Fruit fly (Drosophila melanogaster) whole organism, embryonic: Measurements from ENCODE around the gene CG5986.

Experiments used
- ATbp ChIP-seq: fragments of 200-800 bp; sonication (Bioruptor generic); optimal IDR thresholded peaks from 2 replicates; lab custom pipeline; 2017; ENCODE audit warnings: missing biosample characterization, mild to moderate bottlenecking, missing genetic modification characterization, missing genetic modification reagents
- BtbVII ChIP-seq: fragments of 200-800 bp; sonication (Bioruptor generic); optimal IDR thresholded peaks from 3 replicates; lab custom pipeline; 2017; ENCODE audit warnings: missing biosample characterization, mild to moderate bottlenecking, missing genetic modification characterization
- CG12659 ChIP-seq: fragments of 200-800 bp; sonication (Bioruptor generic); optimal IDR thresholded peaks from 3 replicates; lab custom pipeline; 2017; ENCODE audit warnings: mild to moderate bottlenecking, missing biosample characterization, missing genetic modification reagents, missing genetic modification characterization
- CG12769 ChIP-seq: fragments of 200-800 bp; sonication (Bioruptor generic); optimal IDR thresholded peaks from 2 replicates; lab custom pipeline; 2019; ENCODE audit warnings: missing biosample characterization, mild to moderate bottlenecking, missing genetic modification characterization, moderate library complexity
- CG13424 ChIP-seq: fragments of 200-800 bp; sonication (Bioruptor generic); optimal IDR thresholded peaks from 2 replicates; lab custom pipeline; 2019; ENCODE audit warnings: missing biosample characterization, mild to moderate bottlenecking, missing genetic modification characterization, moderate library complexity
- CG14014 ChIP-seq: fragments of 200-800 bp; sonication (Bioruptor generic); IDR thresholded peaks from 2 replicates; pipeline ENCODE4 v1.3.6; 2022; ENCODE audit warnings: missing biosample characterization, missing genetic modification characterization
- CG14965 ChIP-seq: fragments of 200-800 bp; sonication (Bioruptor generic); optimal IDR thresholded peaks from 2 replicates; lab custom pipeline; 2016; ENCODE audit warnings: missing biosample characterization, missing genetic modification characterization, borderline replicate concordance
- CG15011 ChIP-seq: fragments of 200-800 bp; sonication (Bioruptor generic); optimal IDR thresholded peaks from 3 replicates; lab custom pipeline; 2018; ENCODE audit warnings: missing biosample characterization, mild to moderate bottlenecking, missing genetic modification characterization
- CG15269 ChIP-seq: fragments of 200-800 bp; sonication (Bioruptor generic); optimal IDR thresholded peaks from 2 replicates; lab custom pipeline; 2018; ENCODE audit warnings: missing biosample characterization, mild to moderate bottlenecking, missing genetic modification characterization, moderate library complexity
- CG1603 ChIP-seq: fragments of 200-800 bp; sonication (Bioruptor generic); optimal IDR thresholded peaks from 2 replicates; lab custom pipeline; 2019; ENCODE audit warnings: missing biosample characterization, mild to moderate bottlenecking, missing genetic modification characterization, moderate library complexity
- CG17361 ChIP-seq: fragments of 200-800 bp; sonication (Bioruptor generic); IDR thresholded peaks from 3 replicates; pipeline ENCODE4 v1.3.6; 2022; ENCODE audit warnings: missing biosample characterization, missing genetic modification characterization
- CG17829 ChIP-seq: fragments of 200-800 bp; optimal IDR thresholded peaks from 2 replicates; lab custom pipeline; 2019; ENCODE audit warnings: missing biosample characterization, mild to moderate bottlenecking, missing genetic modification characterization, moderate library complexity
- CG18599 ChIP-seq: fragments of 200-800 bp; sonication (Bioruptor generic); optimal IDR thresholded peaks from 3 replicates; lab custom pipeline; 2017; ENCODE audit warnings: missing biosample characterization, missing genetic modification characterization, mild to moderate bottlenecking, moderate library complexity, missing genetic modification reagents
- CG2120 ChIP-seq: fragments of 200-800 bp; sonication (Bioruptor generic); optimal IDR thresholded peaks from 3 replicates; lab custom pipeline; 2016; ENCODE audit warnings: missing biosample characterization, missing genetic modification characterization
- CG2678 ChIP-seq: fragments of 200-800 bp; sonication (Bioruptor generic); optimal IDR thresholded peaks from 3 replicates; lab custom pipeline; 2019; ENCODE audit warnings: missing biosample characterization, mild to moderate bottlenecking, missing genetic modification characterization, moderate library complexity
- CG33557 ChIP-seq: fragments of 200-800 bp; sonication (Bioruptor generic); optimal IDR thresholded peaks from 2 replicates; lab custom pipeline; 2019; ENCODE audit warnings: missing biosample characterization, mild to moderate bottlenecking, missing genetic modification characterization, moderate library complexity
- CG34376 ChIP-seq: fragments of 200-800 bp; sonication (Bioruptor generic); optimal IDR thresholded peaks from 2 replicates; lab custom pipeline; 2018; ENCODE audit warnings: missing biosample characterization, mild to moderate bottlenecking, missing genetic modification characterization
- CG9215 ChIP-seq: fragments of 200-800 bp; sonication (Bioruptor generic); IDR thresholded peaks from 2 replicates; pipeline ENCODE4 v1.3.6; 2022; ENCODE audit warnings: missing biosample characterization, missing genetic modification characterization
- Dek ChIP-seq: fragments of 200-800 bp; sonication (Bioruptor generic); optimal IDR thresholded peaks from 3 replicates; lab custom pipeline; 2019; ENCODE audit warnings: missing biosample characterization, mild to moderate bottlenecking, missing genetic modification characterization, moderate library complexity
- Dll ChIP-seq: fragments of 200-800 bp; sonication (Bioruptor generic); IDR thresholded peaks from 4 replicates; pipeline ENCODE4 v1.3.6; 2022; ENCODE audit warnings: missing biosample characterization, missing genetic modification characterization; ENCODE audit not compliant: partially characterized antibody
- Dref ChIP-seq: fragments of 200-800 bp; sonication (Bioruptor generic); IDR thresholded peaks from 2 replicates; pipeline ENCODE4 v1.3.6; 2022; ENCODE audit warnings: missing biosample characterization, missing genetic modification characterization
- Eip74EF ChIP-seq, 2 experiments: fragments of 200-800 bp in 1 of 2; fragments of >200 bp in 1 of 2; sonication (Bioruptor generic) in 1 of 2; optimal IDR thresholded peaks; 2 replicates each; lab custom pipeline; 2017 to 2019; ENCODE audit warnings: missing biosample characterization in 2 of 2, missing genetic modification characterization in 2 of 2, mild to moderate bottlenecking in 1 of 2, moderate library complexity in 1 of 2
- Ets65A ChIP-seq: fragments of 200-800 bp; sonication (Bioruptor generic); peaks from one replicate; lab custom pipeline; 2016; ENCODE audit warnings: missing biosample characterization, missing genetic modification characterization
- Hmr ChIP-seq: fragments of 200-800 bp; sonication (Bioruptor generic); optimal IDR thresholded peaks from 3 replicates; lab custom pipeline; 2017; ENCODE audit warnings: mild to moderate bottlenecking, missing biosample characterization, missing genetic modification reagents, missing genetic modification characterization
- Mrtf ChIP-seq: fragments of 200-800 bp; sonication (Bioruptor generic); IDR thresholded peaks from 3 replicates; pipeline ENCODE4 v1.3.6; 2022; ENCODE audit warnings: missing biosample characterization, missing genetic modification characterization
- Opbp ChIP-seq: fragments of 200-800 bp; sonication (Bioruptor generic); IDR thresholded peaks from 3 replicates; pipeline ENCODE4 v1.3.6; 2022; ENCODE audit warnings: missing biosample characterization, missing genetic modification characterization; ENCODE audit not compliant: partially characterized antibody
- Ravus ChIP-seq: fragments of 200-800 bp; sonication (Bioruptor generic); IDR thresholded peaks from 2 replicates; pipeline ENCODE4 v1.3.6; 2022; ENCODE audit warnings: missing biosample characterization, missing genetic modification characterization
- Sry-β ChIP-seq: fragments of 200-800 bp; sonication (Bioruptor generic); optimal IDR thresholded peaks from 2 replicates; lab custom pipeline; 2018; ENCODE audit warnings: missing biosample characterization, mild to moderate bottlenecking, missing genetic modification characterization, moderate library complexity
- Stat92E ChIP-seq, 3 experiments: fragments of >200 bp in 2 of 3; fragments of 200-800 bp in 1 of 3; sonication (Bioruptor generic) in 1 of 3; optimal IDR thresholded peaks; 2 replicates each; lab custom pipeline; 2017 to 2019; ENCODE audit warnings: missing biosample characterization in 3 of 3, missing genetic modification characterization in 3 of 3, mild to moderate bottlenecking in 1 of 3, moderate library complexity in 1 of 3
- al ChIP-seq: fragments of 200-800 bp; sonication (Bioruptor generic); IDR thresholded peaks from 2 replicates; pipeline ENCODE4 v1.3.6; 2022; ENCODE audit warnings: missing biosample characterization, missing genetic modification characterization
- amos ChIP-seq: fragments of 200-800 bp; sonication (Bioruptor generic); IDR thresholded peaks from 2 replicates; pipeline ENCODE4 v1.3.6; 2022; ENCODE audit warnings: missing biosample characterization, missing genetic modification characterization; ENCODE audit not compliant: partially characterized antibody
- dimm ChIP-seq: fragments of 200-800 bp; sonication (Bioruptor generic); IDR thresholded peaks from 2 replicates; pipeline ENCODE4 v1.3.6; 2022; ENCODE audit warnings: missing biosample characterization, missing genetic modification characterization
- dysf ChIP-seq: fragments of 200-800 bp; sonication (Bioruptor generic); IDR thresholded peaks from 3 replicates; pipeline ENCODE4 v1.3.6; 2022; ENCODE audit warnings: missing biosample characterization, missing genetic modification characterization
- gfzf ChIP-seq: fragments of 200-800 bp; sonication (Bioruptor generic); optimal IDR thresholded peaks from 2 replicates; lab custom pipeline; 2016; ENCODE audit warnings: missing biosample characterization, mild to moderate bottlenecking, missing genetic modification characterization, moderate library complexity
- gro ChIP-seq: fragments of 200-800 bp; sonication (Bioruptor generic); optimal IDR thresholded peaks from 2 replicates; lab custom pipeline; 2016; ENCODE audit warnings: missing biosample characterization, missing genetic modification characterization
- hb ChIP-seq: fragments of 200-800 bp; sonication (Bioruptor generic); IDR thresholded peaks from 3 replicates; pipeline ENCODE4 v1.3.6; 2022; ENCODE audit warnings: missing biosample characterization, missing genetic modification characterization; ENCODE audit not compliant: partially characterized antibody
- knrl ChIP-seq: fragments of 200-800 bp; sonication (Bioruptor generic); IDR thresholded peaks from 3 replicates; pipeline ENCODE4 v1.3.6; 2022; ENCODE audit warnings: missing biosample characterization, missing genetic modification characterization; ENCODE audit not compliant: partially characterized antibody
- lmd ChIP-seq: fragments of 200-800 bp; sonication (Bioruptor generic); IDR thresholded peaks from 2 replicates; pipeline ENCODE4 v1.3.6; 2022; ENCODE audit warnings: missing biosample characterization, missing genetic modification characterization
- luna ChIP-seq: fragments of 200-800 bp; sonication (Bioruptor generic); optimal IDR thresholded peaks from 2 replicates; lab custom pipeline; 2016; ENCODE audit warnings: missing biosample characterization, missing genetic modification characterization
- odd ChIP-seq: fragments of 200-800 bp; sonication (Bioruptor generic); optimal IDR thresholded peaks from 2 replicates; lab custom pipeline; 2017; ENCODE audit warnings: missing biosample characterization, mild to moderate bottlenecking, missing genetic modification characterization
- onecut ChIP-seq: fragments of 200-800 bp; sonication (Bioruptor generic); IDR thresholded peaks from 2 replicates; pipeline ENCODE4 v1.3.6; 2022; ENCODE audit warnings: missing biosample characterization, missing genetic modification characterization
- scrt ChIP-seq: fragments of 200-800 bp; sonication (Bioruptor generic); optimal IDR thresholded peaks from 2 replicates; lab custom pipeline; 2018; ENCODE audit warnings: missing biosample characterization, mild to moderate bottlenecking, missing genetic modification characterization, moderate library complexity
- sens ChIP-seq: fragments of 200-800 bp; sonication (Bioruptor generic); peaks from one replicate; lab custom pipeline; 2016; ENCODE audit warnings: missing biosample characterization, missing genetic modification characterization
- sima ChIP-seq: fragments of 200-800 bp; sonication (Bioruptor generic); optimal IDR thresholded peaks from 2 replicates; lab custom pipeline; 2016; ENCODE audit warnings: missing biosample characterization, missing genetic modification characterization
- slbo ChIP-seq: fragments of 200-800 bp; sonication (Bioruptor generic); IDR thresholded peaks from 2 replicates; pipeline ENCODE4 v1.3.6; 2022; ENCODE audit warnings: missing biosample characterization, missing genetic modification characterization
- stc ChIP-seq: fragments of 200-800 bp; sonication (Bioruptor generic); IDR thresholded peaks from 2 replicates; pipeline ENCODE4 v1.3.6; 2022; ENCODE audit warnings: missing biosample characterization, missing genetic modification characterization
- vfl ChIP-seq: fragments of 200-800 bp; sonication (Bioruptor generic); optimal IDR thresholded peaks from 2 replicates; lab custom pipeline; 2016; ENCODE audit warnings: missing biosample characterization, missing genetic modification characterization
- vvl ChIP-seq: fragments of 200-800 bp; sonication (Bioruptor generic); IDR thresholded peaks from 2 replicates; pipeline ENCODE4 v1.3.6; 2022; ENCODE audit warnings: missing biosample characterization, missing genetic modification characterization

CG5986 gene

DNA sequence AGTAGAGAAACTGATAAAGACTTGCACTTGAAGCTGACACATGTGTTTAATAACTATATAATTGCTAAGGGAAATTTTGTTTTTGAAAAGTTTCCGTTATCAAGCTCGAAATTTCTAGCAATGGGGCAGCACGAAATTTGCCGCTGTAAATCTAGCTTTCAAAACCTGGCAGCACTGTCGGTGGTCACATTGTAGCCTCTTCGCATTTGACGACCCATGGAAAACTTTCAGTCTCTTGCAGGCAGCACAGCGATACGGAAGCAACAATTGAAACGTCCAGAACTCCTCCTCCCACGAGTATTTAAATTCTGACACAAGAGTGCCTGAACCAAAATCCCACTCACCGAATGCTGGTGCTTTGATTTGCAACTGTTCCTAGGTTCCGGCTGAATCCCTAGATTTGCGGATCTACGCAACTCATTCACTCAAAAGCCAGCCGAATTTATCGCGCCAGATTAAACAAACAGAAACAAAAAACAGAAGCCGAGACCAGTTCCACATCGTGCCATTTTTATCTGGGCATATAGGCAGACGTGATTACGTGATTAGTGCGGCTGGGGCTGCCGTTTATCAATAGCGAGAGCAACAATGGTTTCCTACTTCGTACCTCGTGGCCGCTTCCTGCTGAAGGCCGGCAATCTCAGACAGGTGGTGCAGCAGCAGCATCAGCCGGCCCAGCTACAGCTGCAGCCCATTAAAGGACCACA lies 4.0 kb downstream of the CG5986 start (continued):
- TF ChIP-seq CG18599 (GFP tag; lab: Kevin White, UChicago) (no peak), vfl (no peak), lmd (GFP tag; lab: Robert Waterston, UW) (peak; percentile 33; the same call in 1 of the 2 replicates), Hmr (GFP tag; lab: Kevin White, UChicago) (no peak), slbo (peak; percentile 53), knrl (GFP tag; lab: Robert Waterston, UW) (no peak), CG12769 (peak; percentile 69), CG34376 (GFP tag; lab: Kevin White, UChicago) (peak; percentile 73), sima (GFP tag; lab: Kevin White, UChicago) (no peak), dysf (GFP tag; lab: Robert Waterston, UW) (peak; percentile 42; the same call in 1 of the 3 replicates), Opbp (GFP tag; lab: Robert Waterston, UW) (no peak), onecut (GFP tag; lab: Robert Waterston, UW) (no peak), Ets65A (peak; percentile 54), Eip74EF (GFP tag; optimal IDR thresholded peaks at IDR 0.05; lab: Kevin White, UChicago) (peak in 1 of 2 experiments; percentile 40), CG14965 (GFP tag; lab: Kevin White, UChicago) (no peak), CG2120 (GFP tag; lab: Kevin White, UChicago) (peak; percentile 26), CG33557 (no peak), CG2678 (tag; lab: Kevin White, UChicago) (peak; percentile 2), CG15011 (no peak), Mrtf (GFP tag; lab: Robert Waterston, UW) (0 out of 3 replicates have a peak, but pooled peaks have one; percentile 4), stc (GFP tag; lab: Robert Waterston, UW) (0 out of 2 replicates have a peak, but pooled peaks have one; percentile 19), Dll (0 out of 4 replicates have a peak, but pooled peaks have one; percentile 26), scrt (GFP tag; lab: Kevin White, UChicago) (peak; percentile 1), CG17829 (tag; lab: Kevin White, UChicago) (peak; percentile 26), CG12659 (GFP tag; lab: Kevin White, UChicago) (peak; percentile 3), Dref (GFP tag; lab: Robert Waterston, UW) (no peak), CG9215 (GFP tag; lab: Robert Waterston, UW) (no peak), Dek (no peak), Sry-β (GFP tag; lab: Kevin White, UChicago) (peak; percentile 83), amos (peak; percentile 11; the same call in 1 of the 2 replicates), CG1603 (peak; percentile 17), gro (peak; percentile 9), CG13424 (tag; lab: Kevin White, UChicago) (no peak), sens (GFP tag; lab: Kevin White, UChicago) (peak; percentile 61), vvl (GFP tag; lab: Robert Waterston, UW) (peak; percentile 29), CG14014 (GFP tag; lab: Robert Waterston, UW) (peak; percentile 30; the same call in 1 of the 2 replicates), CG15269 (tag; lab: Kevin White, UChicago) (no peak), Ravus (GFP tag; lab: Robert Waterston, UW) (no peak), BtbVII (GFP tag; lab: Kevin White, UChicago) (peak; percentile 49), luna (no peak), odd (no peak), CG17361 (GFP tag; lab: Robert Waterston, UW) (0 out of 3 replicates have a peak, but pooled peaks have one; percentile 9), ATbp (GFP tag; lab: Kevin White, UChicago) (no peak), dimm (GFP tag; lab: Robert Waterston, UW) (no peak), gfzf (GFP tag; lab: Kevin White, UChicago) (no peak), hb (GFP tag; lab: Robert Waterston, UW) (no peak), Stat92E (GFP tag; optimal IDR thresholded peaks at IDR 0.05; lab: Kevin White, UChicago) (no peak), al (GFP tag; lab: Robert Waterston, UW) (no peak)
